Comparison of ENCODE assay signal across 6 worm cellular contexts in the genomic region with DNA sequence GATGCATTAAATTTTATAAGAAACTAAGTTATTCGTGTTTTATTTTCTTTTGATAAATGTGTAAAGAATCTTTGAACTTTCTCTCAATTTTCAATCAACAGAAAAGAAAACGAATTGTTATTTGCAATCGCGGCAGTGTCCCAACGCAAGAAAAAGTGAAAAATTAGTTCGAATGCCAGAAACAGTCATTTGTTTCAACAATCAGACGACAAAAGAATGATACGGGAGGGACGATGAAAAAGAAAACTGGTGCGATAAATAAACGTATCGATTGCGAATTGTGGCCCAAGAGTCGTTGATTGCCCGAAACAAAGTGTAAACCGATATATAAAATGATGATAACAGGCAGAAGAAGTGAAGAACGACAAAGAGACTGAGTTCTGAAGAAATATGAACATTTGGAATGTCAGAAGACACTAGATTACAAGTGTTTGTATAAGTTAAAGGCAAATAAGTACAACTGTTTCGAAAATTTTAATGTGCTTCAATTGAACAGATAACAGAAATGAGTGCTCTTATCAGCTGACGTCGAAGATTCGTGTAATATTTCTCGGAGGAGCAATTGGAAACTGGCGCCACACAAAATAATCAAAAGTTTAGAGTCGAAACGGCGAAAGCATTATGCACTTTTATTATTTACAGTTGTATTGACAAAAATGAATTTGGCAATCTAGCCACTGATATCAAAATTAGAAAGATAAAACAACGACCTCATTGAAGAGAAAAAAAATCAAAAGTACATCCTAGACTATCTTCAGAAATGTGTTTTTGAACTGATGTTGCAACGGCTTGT.
TF ChIP-seq lines count a peak whose summit lies in the region.

No protein-coding gene starts in this region.

TF ChIP-seq in whole organism, L1 larva, 84 proteins besides CTCF, POLR2A, EP300 and RAD21 (continues in another document):
- TF ChIP-seq C16A3.4 (tag; optimal IDR thresholded peaks at IDR 0.05; lab: Kevin White, UChicago), result no peak
- peak; percentile 39 for TF ChIP-seq lin-14 (GFP tag; optimal IDR thresholded peaks at IDR 0.05; lab: Kevin White, UChicago)
- peak; percentile 73 for TF ChIP-seq nhr-85 (tag; lab: Kevin White, UChicago)
- TF ChIP-seq blmp-1 (tag; optimal IDR thresholded peaks at IDR 0.05; lab: Kevin White, UChicago), result peak; percentile 96
- TF ChIP-seq isw-1 (GFP tag; IDR thresholded peaks at IDR 0.05; lab: Robert Waterston, UW), result no peak
- peak in 1 of 6 experiments; percentile 57 for TF ChIP-seq elt-3 (tag; optimal IDR thresholded peaks at IDR 0.05; lab: Kevin White, UChicago)
- peak in 1 of 2 experiments; percentile 0 for TF ChIP-seq lsy-2 (tag; optimal IDR thresholded peaks at IDR 0.05; lab: Kevin White, UChicago)
- peak; percentile 51 for TF ChIP-seq nhr-20 (tag; optimal IDR thresholded peaks at IDR 0.05; lab: Kevin White, UChicago)
- TF ChIP-seq sup-37 (GFP tag; optimal IDR thresholded peaks at IDR 0.05; lab: Kevin White, UChicago), result no peak
- peak in 1 of 2 experiments; percentile 32 for TF ChIP-seq mdl-1 (tag; optimal IDR thresholded peaks at IDR 0.05; lab: Kevin White, UChicago)
- TF ChIP-seq zag-1 (tag; optimal IDR thresholded peaks at IDR 0.05; lab: Kevin White, UChicago), result no peak
- peak; percentile 90 for TF ChIP-seq elt-2 (tag; optimal IDR thresholded peaks at IDR 0.05; lab: Kevin White, UChicago)
- TF ChIP-seq fos-1 (tag; optimal IDR thresholded peaks at IDR 0.05; lab: Kevin White, UChicago), result peak; percentile 2
- no peak for TF ChIP-seq C34B4.2 (tag; optimal IDR thresholded peaks at IDR 0.05; lab: Kevin White, UChicago)

TF ChIP-seq in whole organism, L2 larva, 48 proteins besides CTCF, POLR2A, EP300 and RAD21 (continues in another document):
- TF ChIP-seq unc-55 (GFP tag; optimal IDR thresholded peaks at IDR 0.05; lab: Kevin White, UChicago), result no peak
- peak; percentile 9 for TF ChIP-seq nhr-21 (tag; optimal IDR thresholded peaks at IDR 0.05; lab: Kevin White, UChicago)
- peak; percentile 6 for TF ChIP-seq F13H6.1 (tag; optimal IDR thresholded peaks at IDR 0.05; lab: Kevin White, UChicago)
- TF ChIP-seq mbf-1 (tag; optimal IDR thresholded peaks at IDR 0.05; lab: Kevin White, UChicago), result no peak
- TF ChIP-seq fos-1 (tag; optimal IDR thresholded peaks at IDR 0.05; lab: Kevin White, UChicago), result peak; percentile 86
- TF ChIP-seq aly-2 (tag; optimal IDR thresholded peaks at IDR 0.05; lab: Kevin White, UChicago), result no peak
- peak; percentile 13 for TF ChIP-seq nhr-129 (tag; optimal IDR thresholded peaks at IDR 0.05; lab: Kevin White, UChicago)
- peak; percentile 12 for TF ChIP-seq sma-3 (GFP tag; optimal IDR thresholded peaks at IDR 0.05; lab: Kevin White, UChicago)
- TF ChIP-seq ama-1 (optimal IDR thresholded peaks at IDR 0.05; lab: Kevin White, UChicago), result no peak
- no peak for TF ChIP-seq sem-4 (tag; optimal IDR thresholded peaks at IDR 0.05; lab: Kevin White, UChicago)
- no peak for TF ChIP-seq elt-1 (tag; optimal IDR thresholded peaks at IDR 0.05; lab: Kevin White, UChicago)
- TF ChIP-seq nhr-10 (tag; optimal IDR thresholded peaks at IDR 0.05; lab: Kevin White, UChicago), result no peak
- peak; percentile 1 for TF ChIP-seq C34F6.9 (tag; optimal IDR thresholded peaks at IDR 0.05; lab: Kevin White, UChicago)
- peak; percentile 42 for TF ChIP-seq blmp-1 (tag; optimal IDR thresholded peaks at IDR 0.05; lab: Kevin White, UChicago; ENCODE audit: insufficient read depth)

TF ChIP-seq in whole organism, L3 larva, 47 proteins besides CTCF, POLR2A, EP300 and RAD21:
- TF ChIP-seq ceh-28 (tag; optimal IDR thresholded peaks at IDR 0.05; lab: Kevin White, UChicago), result peak; percentile 6
- TF ChIP-seq pha-4 (tag; optimal IDR thresholded peaks at IDR 0.05; lab: Kevin White, UChicago), result peak; percentile 51
- peak; percentile 10 for TF ChIP-seq nhr-25 (tag; optimal IDR thresholded peaks at IDR 0.05; lab: Kevin White, UChicago)
- peak; percentile 36 for TF ChIP-seq jun-1 (tag; optimal IDR thresholded peaks at IDR 0.05; lab: Kevin White, UChicago)
- no peak for TF ChIP-seq R02D3.7 (tag; optimal IDR thresholded peaks at IDR 0.05; lab: Kevin White, UChicago)
- no peak for TF ChIP-seq nhr-23 (tag; optimal IDR thresholded peaks at IDR 0.05; lab: Kevin White, UChicago)
- TF ChIP-seq elt-2 (tag; optimal IDR thresholded peaks at IDR 0.05; lab: Kevin White, UChicago), result peak; percentile 97
- TF ChIP-seq pqm-1 (tag; optimal IDR thresholded peaks at IDR 0.05; lab: Kevin White, UChicago), result peak; percentile 95

TF ChIP-seq in whole organism, L4 larva, 104 proteins besides CTCF, POLR2A, EP300 and RAD21 (continues in another document):
- TF ChIP-seq lin-15B (tag; optimal IDR thresholded peaks at IDR 0.05; lab: Kevin White, UChicago) (no peak), F26F4.8 (GFP tag; conservative IDR thresholded peaks at IDR 0.05; lab: Robert Waterston, UW) (no peak), nhr-77 (tag; optimal IDR thresholded peaks at IDR 0.05; lab: Kevin White, UChicago) (peak; percentile 53), snpc-1.2 (GFP tag; IDR thresholded peaks at IDR 0.05; lab: Robert Waterston, UW) (no peak), dve-1 (tag; optimal IDR thresholded peaks at IDR 0.05; lab: Kevin White, UChicago; ENCODE audit: insufficient read depth) (peak; percentile 45), ztf-11 (tag; optimal IDR thresholded peaks at IDR 0.05; lab: Kevin White, UChicago) (no peak), lim-7 (GFP tag; IDR thresholded peaks at IDR 0.05; lab: Robert Waterston, UW) (no peak), php-3 (GFP tag; IDR thresholded peaks at IDR 0.05; lab: Robert Waterston, UW) (peak; percentile 79), sdz-12 (GFP tag; optimal IDR thresholded peaks at IDR 0.05; lab: Kevin White, UChicago) (no peak), mdt-29 (GFP tag; IDR thresholded peaks at IDR 0.05; lab: Robert Waterston, UW) (no peak), ceh-62 (tag; optimal IDR thresholded peaks at IDR 0.05; lab: Kevin White, UChicago) (no peak), mxl-2 (GFP tag; conservative IDR thresholded peaks at IDR 0.05; lab: Robert Waterston, UW) (no peak), T20F7.1 (GFP tag; optimal IDR thresholded peaks at IDR 0.05; lab: Kevin White, UChicago) (no peak), ceh-20 (GFP tag; IDR thresholded peaks at IDR 0.05; lab: Robert Waterston, UW) (no peak), egl-43 (GFP tag; IDR thresholded peaks at IDR 0.05; lab: Robert Waterston, UW) (no peak), ama-1 (optimal IDR thresholded peaks at IDR 0.05; lab: Kevin White, UChicago) (no peak), daf-16 (GFP tag; optimal IDR thresholded peaks at IDR 0.05; lab: Kevin White, UChicago) (no peak), daf-16 (tag; optimal IDR thresholded peaks at IDR 0.05; lab: Kevin White, UChicago) (peak; percentile 97)

TF ChIP-seq in whole organism, late embryonic, 69 proteins besides CTCF, POLR2A, EP300 and RAD21:
- TF ChIP-seq ceh-19 (GFP tag; optimal IDR thresholded peaks at IDR 0.05; lab: Kevin White, UChicago) (no peak), elt-2 (tag; optimal IDR thresholded peaks at IDR 0.05; lab: Kevin White, UChicago) (peak; percentile 76), F13H6.1 (tag; optimal IDR thresholded peaks at IDR 0.05; lab: Kevin White, UChicago) (no peak)
TF ChIP-seq in whole organism, late embryonic: peak in this region for 1.

TF ChIP-seq in whole organism, young adult, 124 proteins besides CTCF, POLR2A, EP300 and RAD21:
- TF ChIP-seq nhr-80 (tag; optimal IDR thresholded peaks at IDR 0.05; lab: Kevin White, UChicago) (peak; percentile 86), ztf-22 (GFP tag; optimal IDR thresholded peaks at IDR 0.05; lab: Kevin White, UChicago) (peak; percentile 25), F57C9.4 (tag; optimal IDR thresholded peaks at IDR 0.05; lab: Kevin White, UChicago) (no peak), mcd-1 (GFP tag; IDR thresholded peaks at IDR 0.05; lab: Robert Waterston, UW) (no peak), madf-10 (tag; optimal IDR thresholded peaks at IDR 0.05; lab: Kevin White, UChicago) (no peak), K12H6.12 (tag; optimal IDR thresholded peaks at IDR 0.05; lab: Kevin White, UChicago) (no peak)
